Worm (Caenorhabditis elegans): ENCODE results near the gene nhr-167.
"Not testable (repeated sequence)": the region's sequence is repeated elsewhere in the genome, so short reads cannot be mapped to it uniquely, and the experiment has no call there.

The nhr-167 gene

ce11 chrX:11962050-11962788 is 19.7 kb downstream of the nhr-167 start (continued):
- TF ChIP-seq duxl-1 (tag; optimal IDR thresholded peaks at IDR 0.05; ENCODE audit: poor library complexity) (no peak), dve-1 (tag; optimal IDR thresholded peaks at IDR 0.05; ENCODE audit: insufficient read depth) (peak; percentile 77), mep-1 (tag; optimal IDR thresholded peaks at IDR 0.05) (no peak), lsy-2 (tag; optimal IDR thresholded peaks at IDR 0.05) (no peak), nhr-48 (tag; optimal IDR thresholded peaks at IDR 0.05) (peak; percentile 69), pqm-1 (tag; optimal IDR thresholded peaks at IDR 0.05) (peak; percentile 33), aha-1 (tag) (peak; percentile 93), T20F7.1 (GFP tag; optimal IDR thresholded peaks at IDR 0.05) (no peak), nhr-11 (tag; optimal IDR thresholded peaks at IDR 0.05) (no peak), mxl-3 (GFP tag; optimal IDR thresholded peaks at IDR 0.05) (peak; percentile 39), dmd-8 (GFP tag; IDR thresholded peaks at IDR 0.05) (no peak), egl-43 (GFP tag; IDR thresholded peaks at IDR 0.05) (no peak), ztf-11 (tag; optimal IDR thresholded peaks at IDR 0.05) (no peak), php-3 (GFP tag; IDR thresholded peaks at IDR 0.05) (peak; percentile 91), set-16 (GFP tag; IDR thresholded peaks at IDR 0.05) (no peak), ctbp-1 (GFP tag; IDR thresholded peaks at IDR 0.05) (no peak), ceh-82 (tag; optimal IDR thresholded peaks at IDR 0.05) (no peak), Y5F2A.4 (GFP tag; optimal IDR thresholded peaks at IDR 0.05) (no peak), hlh-30 (tag; optimal IDR thresholded peaks at IDR 0.05; ENCODE audit: insufficient read depth) (no peak), snpc-1.2 (GFP tag; IDR thresholded peaks at IDR 0.05) (no peak), T26A8.4 (GFP tag; IDR thresholded peaks at IDR 0.05) (0 out of 2 replicates have a peak, but pooled peaks have one; percentile 46), unc-62 (GFP tag; optimal IDR thresholded peaks at IDR 0.05 in 1 of 2) (no peak), unc-62 (tag; optimal IDR thresholded peaks at IDR 0.05) (no peak), tra-1 (GFP tag; IDR thresholded peaks at IDR 0.05) (peak; percentile 71; the same call in 1 of the 2 replicates), nhr-28 (tag; optimal IDR thresholded peaks at IDR 0.05) (peak; percentile 96), daf-12 (tag; optimal IDR thresholded peaks at IDR 0.05) (no peak), arid-1 (GFP tag; conservative IDR thresholded peaks at IDR 0.05) (no peak), spr-1 (tag; optimal IDR thresholded peaks at IDR 0.05) (no peak), gei-8 (GFP tag; optimal IDR thresholded peaks at IDR 0.05) (no peak), lin-1 (GFP tag; IDR thresholded peaks at IDR 0.05) (0 out of 2 replicates have a peak, but pooled peaks have one; percentile 39), hif-1 (tag; optimal IDR thresholded peaks at IDR 0.05) (peak in 1 of 2 experiments; percentile 40), dmd-9 (GFP tag; IDR thresholded peaks at IDR 0.05) (no peak), attf-4 (tag; optimal IDR thresholded peaks at IDR 0.05) (no peak), F37D6.2 (tag; optimal IDR thresholded peaks at IDR 0.05) (no peak), F10B5.3 (tag; optimal IDR thresholded peaks at IDR 0.05) (no peak), lin-13 (GFP tag; optimal IDR thresholded peaks at IDR 0.05) (no peak)

- not testable (repeated sequence) for TF ChIP-seq lir-3 (tag; optimal IDR thresholded peaks at IDR 0.05); ceh-20 (GFP tag; IDR thresholded peaks at IDR 0.05); dmd-8 (GFP tag; IDR thresholded peaks at IDR 0.05)
Measured at ce11 chrX:11961103-11961502, 20.8 kb downstream of the nhr-167 start, which contains the start of gene C49F5.13. C49F5.13 (plus strand) TSS chrX:11961403.

- TF ChIP-seq nhr-6 (tag; optimal IDR thresholded peaks at IDR 0.05) (no peak), mep-1 (tag; optimal IDR thresholded peaks at IDR 0.05) (no peak), nhr-28 (tag; optimal IDR thresholded peaks at IDR 0.05) (peak; percentile 1)
Measured at ce11 chrX:11959838-11960237, 22.0 kb downstream of the nhr-167 start, which contains the start of gene C49F5.8. C49F5.8 (plus strand) TSS chrX:11960138.
